Worm (Caenorhabditis elegans) whole organism, L2 larva: ENCODE results near the gene aman-2.

Experiments used
- aly-2 ChIP-seq: fragments of 150-350 bp; optimal IDR thresholded peaks from 2 replicates; lab custom pipeline; 2014; ENCODE audit warnings: missing biosample characterization, missing genetic modification characterization
- nhr-6 ChIP-seq: fragments of 150-350 bp; optimal IDR thresholded peaks from 2 replicates; lab custom pipeline; 2014; ENCODE audit warnings: missing biosample characterization, missing genetic modification characterization

DNA sequence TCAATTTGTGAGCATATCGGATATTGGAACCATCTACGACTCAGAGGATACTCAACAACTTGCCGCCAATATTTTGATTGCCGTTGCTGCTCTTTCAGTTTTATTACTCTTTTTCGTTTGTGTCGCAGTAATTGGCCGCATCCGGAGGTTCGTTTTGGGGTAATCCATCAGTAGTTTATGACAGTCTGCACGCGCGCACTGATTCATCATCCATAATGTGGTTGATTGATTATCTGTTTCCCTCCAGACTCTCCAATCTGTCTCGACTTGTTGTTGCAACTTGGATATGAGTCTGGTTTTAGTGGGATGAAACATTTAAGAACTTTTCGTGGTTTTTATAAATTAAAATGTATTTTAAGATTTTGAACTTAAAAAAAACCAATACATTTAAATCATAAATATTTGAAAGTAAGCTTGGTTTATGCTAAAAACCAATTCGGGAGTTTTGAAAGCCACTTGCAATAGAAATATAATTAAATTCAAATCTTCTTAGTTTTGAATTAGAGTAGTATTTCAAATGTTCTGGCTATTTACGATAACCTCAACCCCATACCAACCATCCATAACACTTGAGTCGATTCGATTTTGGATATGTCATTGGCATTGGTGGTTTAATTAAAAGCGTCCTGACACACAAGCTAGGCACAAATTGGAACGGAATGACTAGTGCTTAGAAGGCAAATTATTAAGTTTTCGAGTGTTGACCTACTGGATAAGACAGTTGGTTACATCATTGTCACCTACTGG, 27.2 kb upstream of the aman-2 start:
- no peak for TF ChIP-seq aly-2 (tag; lab: Kevin White, UChicago)
- no peak for TF ChIP-seq nhr-6 (tag; lab: Kevin White, UChicago)
